Worm (Caenorhabditis elegans) whole organism, young adult: ENCODE data around the gene C06H2.7.

ENCODE experiments used
- B0261.1 ChIP-seq: sonication (generic microtip); optimal IDR thresholded peaks from 2 replicates; lab custom pipeline; 2016; ENCODE audit warnings: mild to moderate bottlenecking, missing genetic modification characterization, moderate library complexity, missing compliant biosample characterization
- C17E4.6 ChIP-seq: fragments of 200-800 bp; sonication (Bioruptor generic); IDR thresholded peaks from 2 replicates; pipeline ENCODE4 v1.3.6; 2022; ENCODE audit warnings: missing genetic modification reagents, missing genetic modification characterization, missing compliant biosample characterization
- D2030.7 ChIP-seq: fragments of 200-800 bp; sonication (Bioruptor generic); IDR thresholded peaks from 2 replicates; pipeline ENCODE4 v1.3.6; 2022; ENCODE audit warnings: missing genetic modification reagents, missing genetic modification characterization, missing compliant biosample characterization
- F49E8.2 ChIP-seq: sonication (generic microtip); optimal IDR thresholded peaks from 3 replicates; lab custom pipeline; 2017; ENCODE audit warnings: missing genetic modification characterization, mild to moderate bottlenecking, missing compliant biosample characterization, antibody characterized with exemption, moderate library complexity; ENCODE audit not compliant: insufficient read depth
- F55B11.4 ChIP-seq: sonication (generic microtip); optimal IDR thresholded peaks from 2 replicates; lab custom pipeline; 2016; ENCODE audit warnings: missing compliant biosample characterization, missing genetic modification characterization, borderline replicate concordance; ENCODE audit not compliant: insufficient read depth
- F57C9.4 ChIP-seq: sonication (generic microtip); optimal IDR thresholded peaks from 2 replicates; lab custom pipeline; 2017; ENCODE audit warnings: mild to moderate bottlenecking, missing genetic modification characterization, missing compliant biosample characterization
- K11D2.4 ChIP-seq: fragments of 200-800 bp; sonication (Bioruptor generic); IDR thresholded peaks from 2 replicates; pipeline ENCODE4 v1.3.6; 2022; ENCODE audit warnings: missing genetic modification reagents, missing genetic modification characterization, missing compliant biosample characterization
- T26A5.8 ChIP-seq: sonication (generic microtip); optimal IDR thresholded peaks from 2 replicates; lab custom pipeline; 2016; ENCODE audit warnings: missing genetic modification characterization, missing compliant biosample characterization
- Y53F4B.3 ChIP-seq: fragments of 200-800 bp; sonication (Bioruptor generic); IDR thresholded peaks from 2 replicates; pipeline ENCODE4 v1.3.6; 2022; ENCODE audit warnings: missing genetic modification reagents, missing genetic modification characterization, missing compliant biosample characterization
- Y53G8AR.9 ChIP-seq: fragments of 200-800 bp; sonication (Bioruptor generic); conservative IDR thresholded peaks from 2 replicates; pipeline ENCODE4 v1.3.6; 2022; ENCODE audit warnings: missing genetic modification reagents, missing genetic modification characterization, missing compliant biosample characterization
- ZK185.1 ChIP-seq: sonication (generic microtip); optimal IDR thresholded peaks from 2 replicates; lab custom pipeline; 2016; ENCODE audit warnings: mild to moderate bottlenecking, missing genetic modification characterization, missing compliant biosample characterization; ENCODE audit not compliant: poor library complexity, severe bottlenecking
- athp-1 ChIP-seq: sonication (generic microtip); optimal IDR thresholded peaks from 2 replicates; lab custom pipeline; 2017; ENCODE audit warnings: mild to moderate bottlenecking, missing genetic modification characterization, missing compliant biosample characterization
- attf-5 ChIP-seq: fragments of 200-800 bp; sonication (Bioruptor generic); optimal IDR thresholded peaks from 2 replicates; lab custom pipeline; 2018; ENCODE audit warnings: mild to moderate bottlenecking, missing genetic modification characterization, missing compliant biosample characterization
- cebp-1 ChIP-seq, 2 experiments: fragments of 200-800 bp in 1 of 2; sonication (Bioruptor generic) in 1 of 2; sonication (generic microtip) in 1 of 2; IDR thresholded peaks in 1 of 2; optimal IDR thresholded peaks in 1 of 2; 2 replicates each; pipeline versions ENCODE4 v1.3.6 to Lab custom; 2017 to 2022; ENCODE audit warnings: missing compliant biosample characterization in 2 of 2, missing genetic modification characterization in 2 of 2, mild to moderate bottlenecking in 1 of 2, missing genetic modification reagents in 1 of 2, moderate library complexity in 1 of 2
- ceh-27 ChIP-seq: fragments of 200-800 bp; sonication (Bioruptor generic); optimal IDR thresholded peaks from 2 replicates; lab custom pipeline; 2018; ENCODE audit warnings: mild to moderate bottlenecking, missing genetic modification characterization, moderate library complexity, missing compliant biosample characterization
- ceh-79 ChIP-seq: sonication (generic microtip); optimal IDR thresholded peaks from 2 replicates; lab custom pipeline; 2017; ENCODE audit warnings: mild to moderate bottlenecking, missing genetic modification characterization, missing compliant biosample characterization
- chd-7 ChIP-seq: sonication (generic microtip); optimal IDR thresholded peaks from 2 replicates; lab custom pipeline; 2016; ENCODE audit warnings: mild to moderate bottlenecking, missing genetic modification characterization, moderate library complexity, missing compliant biosample characterization
- dox-1 ChIP-seq: fragments of 200-800 bp; sonication (Bioruptor generic); IDR thresholded peaks from 2 replicates; pipeline ENCODE4 v1.3.6; 2022; ENCODE audit warnings: missing genetic modification reagents, missing genetic modification characterization, missing compliant biosample characterization
- efl-1 ChIP-seq: fragments of 150-350 bp; optimal IDR thresholded peaks from 2 replicates; lab custom pipeline; 2014; ENCODE audit warnings: missing biosample characterization, missing genetic modification reagents, missing genetic modification characterization
- ets-4 ChIP-seq: fragments of 200-800 bp; sonication (Bioruptor generic); optimal IDR thresholded peaks from 2 replicates; lab custom pipeline; 2018; ENCODE audit warnings: mild to moderate bottlenecking, missing genetic modification characterization, missing compliant biosample characterization
- him-1 ChIP-seq: sonication (generic microtip); optimal IDR thresholded peaks from 2 replicates; lab custom pipeline; 2016; ENCODE audit warnings: missing genotype, missing genetic modification reagents, missing genetic modification characterization, missing compliant biosample characterization
- hmg-20 ChIP-seq: fragments of 200-800 bp; sonication (Bioruptor generic); IDR thresholded peaks from 2 replicates; pipeline ENCODE4 v1.3.6; 2022; ENCODE audit warnings: missing genetic modification reagents, missing genetic modification characterization, missing compliant biosample characterization
- lin-26 ChIP-seq: fragments of 200-800 bp; sonication (Bioruptor generic); IDR thresholded peaks from 2 replicates; pipeline ENCODE4 v1.3.6; 2022; ENCODE audit warnings: missing genetic modification reagents, missing genetic modification characterization, missing compliant biosample characterization
- lin-35 ChIP-seq, 3 experiments: fragments of 150-350 bp in 2 of 3; sonication (generic microtip) in 1 of 3; optimal IDR thresholded peaks; 2 replicates each; lab custom pipeline; 2014 to 2018; ENCODE audit warnings: missing biosample characterization in 3 of 3, missing genetic modification characterization in 3 of 3, missing genetic modification reagents in 3 of 3
- lin-40 ChIP-seq: sonication (generic microtip); optimal IDR thresholded peaks from 2 replicates; lab custom pipeline; 2016; ENCODE audit warnings: missing genetic modification characterization, mild to moderate bottlenecking, missing compliant biosample characterization, missing genotype, missing genetic modification reagents
- lsy-27 ChIP-seq: sonication (generic microtip); optimal IDR thresholded peaks from 2 replicates; lab custom pipeline; 2017; ENCODE audit warnings: missing genetic modification characterization, mild to moderate bottlenecking, missing compliant biosample characterization, antibody characterized with exemption, missing genotype, borderline replicate concordance; ENCODE audit not compliant: insufficient read depth
- madf-10 ChIP-seq: sonication (generic microtip); optimal IDR thresholded peaks from 2 replicates; lab custom pipeline; 2016; ENCODE audit warnings: mild to moderate bottlenecking, missing genetic modification characterization, missing compliant biosample characterization
- madf-3 ChIP-seq: fragments of 200-800 bp; sonication (Bioruptor generic); IDR thresholded peaks from 2 replicates; pipeline ENCODE4 v1.3.6; 2022; ENCODE audit warnings: missing genetic modification reagents, missing genetic modification characterization, missing compliant biosample characterization
- madf-8 ChIP-seq: fragments of 200-800 bp; sonication (Bioruptor generic); conservative IDR thresholded peaks from 2 replicates; pipeline ENCODE4 v1.3.6; 2022; ENCODE audit warnings: missing genetic modification reagents, missing genetic modification characterization, missing compliant biosample characterization
- mcd-1 ChIP-seq: fragments of 200-800 bp; sonication (Bioruptor generic); IDR thresholded peaks from 2 replicates; pipeline ENCODE4 v1.3.6; 2022; ENCODE audit warnings: missing genetic modification reagents, missing genetic modification characterization, missing compliant biosample characterization
- mel-28 ChIP-seq: sonication (generic microtip); optimal IDR thresholded peaks from 2 replicates; lab custom pipeline; 2016; ENCODE audit warnings: borderline replicate concordance, mild to moderate bottlenecking, missing genetic modification characterization, missing compliant biosample characterization
- mes-4 ChIP-seq: sonication (generic microtip); optimal IDR thresholded peaks from 2 replicates; lab custom pipeline; 2016; ENCODE audit warnings: missing genotype, missing genetic modification characterization, missing compliant biosample characterization
- mxl-1 ChIP-seq: sonication (generic microtip); optimal IDR thresholded peaks from 2 replicates; lab custom pipeline; 2016; ENCODE audit warnings: missing genetic modification characterization, missing compliant biosample characterization
- nfya-2 ChIP-seq: fragments of 200-800 bp; sonication (Bioruptor generic); IDR thresholded peaks from 2 replicates; pipeline ENCODE4 v1.3.6; 2022; ENCODE audit warnings: missing genetic modification reagents, missing genetic modification characterization, missing compliant biosample characterization
- nfyb-1 ChIP-seq: fragments of 200-800 bp; sonication (Bioruptor generic); IDR thresholded peaks from 2 replicates; pipeline ENCODE4 v1.3.6; 2022; ENCODE audit warnings: missing genetic modification reagents, missing genetic modification characterization, missing compliant biosample characterization
- nhr-179 ChIP-seq: sonication (generic microtip); optimal IDR thresholded peaks from 2 replicates; lab custom pipeline; 2016; ENCODE audit warnings: mild to moderate bottlenecking, missing genetic modification characterization, missing compliant biosample characterization
- pbrm-1 ChIP-seq: fragments of 200-800 bp; sonication (Bioruptor generic); IDR thresholded peaks from 2 replicates; pipeline ENCODE4 v1.3.6; 2022; ENCODE audit warnings: missing genetic modification reagents, missing genetic modification characterization, missing compliant biosample characterization
- rec-8 ChIP-seq, 2 experiments: sonication (generic microtip); optimal IDR thresholded peaks; 2 replicates each; lab custom pipeline; 2016; ENCODE audit warnings: mild to moderate bottlenecking in 2 of 2, missing genetic modification characterization in 2 of 2, missing genetic modification reagents in 2 of 2, missing genotype in 2 of 2, missing biosample characterization in 1 of 2, missing compliant biosample characterization in 1 of 2, moderate library complexity in 1 of 2
- rpc-1 ChIP-seq, 2 experiments: fragments of 150-350 bp in 1 of 2; sonication (generic microtip) in 1 of 2; optimal IDR thresholded peaks; 2 replicates each; lab custom pipeline; 2014 to 2018; ENCODE audit warnings: missing biosample characterization in 1 of 2, missing genetic modification characterization in 1 of 2, missing genetic modification reagents in 1 of 2, missing genotype in 1 of 2
- sdz-38 ChIP-seq: sonication (generic microtip); optimal IDR thresholded peaks from 2 replicates; lab custom pipeline; 2016; ENCODE audit warnings: missing genotype, missing genetic modification characterization, missing compliant biosample characterization
- sea-2 ChIP-seq: fragments of 200-800 bp; sonication (Bioruptor generic); IDR thresholded peaks from 2 replicates; pipeline ENCODE4 v1.3.6; 2022; ENCODE audit warnings: missing genetic modification characterization, missing compliant biosample characterization
- snpc-1.1 ChIP-seq: sonication (generic microtip); optimal IDR thresholded peaks from 2 replicates; lab custom pipeline; 2017; ENCODE audit warnings: missing genetic modification characterization, mild to moderate bottlenecking, missing compliant biosample characterization, antibody characterized with exemption, moderate library complexity, missing genotype, missing genetic modification reagents; ENCODE audit not compliant: insufficient read depth
- snpc-1.3 ChIP-seq: sonication (generic microtip); optimal IDR thresholded peaks from 2 replicates; lab custom pipeline; 2017; ENCODE audit warnings: missing genetic modification characterization, mild to moderate bottlenecking, missing compliant biosample characterization, antibody characterized with exemption, moderate library complexity, missing genotype, missing genetic modification reagents; ENCODE audit not compliant: insufficient read depth
- snpc-3.4 ChIP-seq: sonication (generic microtip); optimal IDR thresholded peaks from 2 replicates; lab custom pipeline; 2017; ENCODE audit warnings: missing genetic modification characterization, mild to moderate bottlenecking, missing compliant biosample characterization, antibody characterized with exemption, moderate library complexity, missing genotype, missing genetic modification reagents
- tbp1 ChIP-seq: fragments of 200-800 bp; sonication (Bioruptor generic); optimal IDR thresholded peaks from 2 replicates; lab custom pipeline; 2018; ENCODE audit warnings: mild to moderate bottlenecking, missing genetic modification characterization, missing compliant biosample characterization
- tlf-1 ChIP-seq: fragments of 200-800 bp; sonication (Bioruptor generic); optimal IDR thresholded peaks from 2 replicates; lab custom pipeline; 2018; ENCODE audit warnings: mild to moderate bottlenecking, missing genetic modification characterization, missing compliant biosample characterization

C06H2.7 gene

ce11 chrV:11174663-11175062 lies 30.1 kb upstream of the C06H2.7 start:
- TF ChIP-seq K11D2.4 (0 out of 2 replicates have a peak, but pooled peaks have one; percentile 32), madf-3 (GFP tag; lab: Robert Waterston, UW) (no peak), F55B11.4 (tag; lab: Kevin White, UChicago) (no peak), ets-4 (GFP tag; lab: Kevin White, UChicago) (no peak), attf-5 (GFP tag; lab: Kevin White, UChicago) (peak; percentile 18), hmg-20 (GFP tag; lab: Robert Waterston, UW) (peak; percentile 57), lin-40 (tag; lab: Kevin White, UChicago) (peak; percentile 15), D2030.7 (peak; percentile 15; the same call in 1 of the 2 replicates), athp-1 (tag; lab: Kevin White, UChicago) (no peak), lin-26 (peak; percentile 23; the same call in 1 of the 2 replicates), efl-1 (GFP tag; lab: Kevin White, UChicago) (no peak), ceh-79 (no peak), chd-7 (tag; lab: Kevin White, UChicago) (peak; percentile 53), madf-8 (no peak), snpc-1.3 (tag; lab: Kevin White, UChicago) (no peak), mxl-1 (tag; lab: Kevin White, UChicago) (no peak), him-1 (tag; lab: Kevin White, UChicago) (peak; percentile 69), mel-28 (tag; lab: Kevin White, UChicago) (no peak), sdz-38 (tag; lab: Kevin White, UChicago) (no peak), Y53F4B.3 (GFP tag; lab: Robert Waterston, UW) (no peak), rpc-1 (optimal IDR thresholded peaks at IDR 0.05; lab: Kevin White, UChicago) (peak; percentile 36), rpc-1 (tag; optimal IDR thresholded peaks at IDR 0.05; lab: Kevin White, UChicago) (peak; percentile 60), lsy-27 (tag; lab: Kevin White, UChicago) (no peak), dox-1 (peak; percentile 50; the same call in 1 of the 2 replicates), cebp-1 (GFP tag; IDR thresholded peaks at IDR 0.05; lab: Robert Waterston, UW) (no peak), cebp-1 (tag; optimal IDR thresholded peaks at IDR 0.05; lab: Kevin White, UChicago) (peak; percentile 24), mes-4 (tag; lab: Kevin White, UChicago) (no peak), nfyb-1 (GFP tag; lab: Robert Waterston, UW) (peak; percentile 51; the same call in 1 of the 2 replicates), ceh-27 (GFP tag; lab: Kevin White, UChicago) (no peak), madf-10 (tag; lab: Kevin White, UChicago) (no peak), tbp1 (GFP tag; lab: Kevin White, UChicago) (peak; percentile 93), nhr-179 (tag; lab: Kevin White, UChicago) (no peak), tlf-1 (GFP tag; lab: Kevin White, UChicago) (peak; percentile 4), mcd-1 (GFP tag; lab: Robert Waterston, UW) (peak; percentile 49; the same call in 1 of the 2 replicates), C17E4.6 (GFP tag; lab: Robert Waterston, UW) (no peak), sea-2 (GFP tag; lab: Robert Waterston, UW) (no peak), T26A5.8 (tag; lab: Kevin White, UChicago) (no peak), snpc-3.4 (peak; percentile 20), nfya-2 (no peak), rec-8 (tag; optimal IDR thresholded peaks at IDR 0.05; lab: Kevin White, UChicago) (no peak), F49E8.2 (tag; lab: Kevin White, UChicago) (no peak), Y53G8AR.9 (GFP tag; lab: Robert Waterston, UW) (0 out of 2 replicates have a peak, but pooled peaks have one; percentile 30), F57C9.4 (tag; lab: Kevin White, UChicago) (no peak), ZK185.1 (no peak), lin-35 (GFP tag; optimal IDR thresholded peaks at IDR 0.05; lab: Kevin White, UChicago) (no peak), snpc-1.1 (tag; lab: Kevin White, UChicago) (peak; percentile 92), pbrm-1 (GFP tag; lab: Robert Waterston, UW) (peak; percentile 51; the same call in 1 of the 2 replicates), B0261.1 (tag; lab: Kevin White, UChicago) (peak; percentile 74)
